Worm (Caenorhabditis elegans) whole organism, L4 larva: ENCODE results near the gene T24H10.5.

Experiments used
- F44E2.7 ChIP-seq: fragments of 200-800 bp; sonication (Bioruptor generic); IDR thresholded peaks from 2 replicates; pipeline ENCODE4 v2.1.2; 2022; ENCODE audit warnings: missing genetic modification characterization, missing compliant biosample characterization
- Y75B8A.6 ChIP-seq: fragments of 200-800 bp; sonication (Bioruptor generic); IDR thresholded peaks from 2 replicates; pipeline ENCODE4 v1.3.6; 2022; ENCODE audit warnings: missing genetic modification reagents, missing genetic modification characterization, missing compliant biosample characterization
- aly-2 ChIP-seq: sonication (generic microtip); optimal IDR thresholded peaks from 2 replicates; lab custom pipeline; 2018; ENCODE audit warnings: missing biosample characterization, missing genetic modification characterization
- ama-1 ChIP-seq: fragments of 150-350 bp; optimal IDR thresholded peaks from 2 replicates; lab custom pipeline; 2014; ENCODE audit warnings: inconsistent platforms, mixed read lengths
- dmd-9 ChIP-seq: fragments of 200-800 bp; sonication (Bioruptor generic); IDR thresholded peaks from 2 replicates; pipeline ENCODE4 v1.3.6; 2022; ENCODE audit warnings: missing genetic modification reagents, missing genetic modification characterization, missing compliant biosample characterization
- egl-27 ChIP-seq: sonication (generic microtip); optimal IDR thresholded peaks from 3 replicates; lab custom pipeline; 2017; ENCODE audit warnings: missing biosample characterization, missing genetic modification reagents, missing genetic modification characterization
- fkh-10 ChIP-seq: fragments of 150-350 bp; optimal IDR thresholded peaks from 2 replicates; lab custom pipeline; 2014; ENCODE audit warnings: missing biosample characterization, missing genetic modification reagents, missing genetic modification characterization
- jun-1 ChIP-seq: fragments of 150-350 bp; optimal IDR thresholded peaks from 2 replicates; lab custom pipeline; 2014; ENCODE audit warnings: missing biosample characterization, missing genetic modification reagents, missing genetic modification characterization
- mes-2 ChIP-seq: sonication (generic microtip); optimal IDR thresholded peaks from 2 replicates; lab custom pipeline; 2016; ENCODE audit warnings: missing genotype, mild to moderate bottlenecking, missing genetic modification characterization, missing compliant biosample characterization; ENCODE audit not compliant: poor library complexity, severe bottlenecking
- nhr-11 ChIP-seq: fragments of 150-350 bp; optimal IDR thresholded peaks from 2 replicates; lab custom pipeline; 2014; ENCODE audit warnings: missing biosample characterization, missing genetic modification characterization
- nhr-28 ChIP-seq: fragments of 150-350 bp; optimal IDR thresholded peaks from 2 replicates; lab custom pipeline; 2014; ENCODE audit warnings: missing biosample characterization, missing genetic modification characterization
- snpc-4 ChIP-seq: fragments of 150-350 bp; optimal IDR thresholded peaks from 2 replicates; lab custom pipeline; 2014; ENCODE audit warnings: missing biosample characterization, missing genetic modification characterization
- tag-97 ChIP-seq: fragments of 200-800 bp; sonication (Bioruptor generic); IDR thresholded peaks from 2 replicates; pipeline ENCODE4 v1.3.6; 2022; ENCODE audit warnings: missing genetic modification characterization, missing compliant biosample characterization
- ztf-11 ChIP-seq: fragments of 150-350 bp; optimal IDR thresholded peaks from 2 replicates; lab custom pipeline; 2014; ENCODE audit warnings: missing biosample characterization, missing genetic modification characterization

DNA sequence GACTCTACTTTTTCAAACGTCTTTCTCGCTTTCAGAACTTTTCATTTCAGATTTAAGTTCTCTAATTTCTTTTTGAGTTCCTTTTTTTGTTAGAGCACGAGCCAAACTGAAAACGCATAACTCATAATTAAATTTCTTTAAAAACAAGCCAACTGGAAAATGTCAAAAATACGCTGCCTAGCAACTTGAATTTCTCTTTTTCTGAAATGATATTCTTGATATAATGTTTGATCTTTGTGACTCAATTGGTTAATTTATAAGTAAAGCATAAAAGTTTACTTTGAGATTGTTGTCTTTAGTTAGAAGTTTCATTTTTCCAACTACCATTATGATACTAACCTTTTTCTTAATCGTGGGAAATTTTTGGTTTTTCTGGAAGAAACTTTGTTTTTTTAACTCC is 40.2 kb downstream of the T24H10.5 start:
- TF ChIP-seq ama-1: no peak
- no peak for TF ChIP-seq F44E2.7 (GFP tag; lab: Robert Waterston, UW)
- no peak for TF ChIP-seq mes-2 (tag; lab: Kevin White, UChicago)
- no peak for TF ChIP-seq nhr-28
- TF ChIP-seq ztf-11 (tag; lab: Kevin White, UChicago): no peak
- TF ChIP-seq aly-2 (tag; lab: Kevin White, UChicago): no peak
- no peak for TF ChIP-seq fkh-10
- TF ChIP-seq egl-27 (tag; lab: Kevin White, UChicago): no peak
- TF ChIP-seq Y75B8A.6 (GFP tag; lab: Robert Waterston, UW): no peak
- no peak for TF ChIP-seq nhr-11 (tag; lab: Kevin White, UChicago)
- no peak for TF ChIP-seq tag-97
- TF ChIP-seq snpc-4 (tag; lab: Kevin White, UChicago): no peak
- no peak for TF ChIP-seq jun-1 (tag; lab: Kevin White, UChicago)
- TF ChIP-seq dmd-9 (GFP tag; lab: Robert Waterston, UW): no peak
